Worm (Caenorhabditis elegans): ENCODE data around the gene R07E5.6.
A peak's percentile ranks its signal among the peaks of the same experiment; 100 is the strongest.

R07E5.6 gene

DNA sequence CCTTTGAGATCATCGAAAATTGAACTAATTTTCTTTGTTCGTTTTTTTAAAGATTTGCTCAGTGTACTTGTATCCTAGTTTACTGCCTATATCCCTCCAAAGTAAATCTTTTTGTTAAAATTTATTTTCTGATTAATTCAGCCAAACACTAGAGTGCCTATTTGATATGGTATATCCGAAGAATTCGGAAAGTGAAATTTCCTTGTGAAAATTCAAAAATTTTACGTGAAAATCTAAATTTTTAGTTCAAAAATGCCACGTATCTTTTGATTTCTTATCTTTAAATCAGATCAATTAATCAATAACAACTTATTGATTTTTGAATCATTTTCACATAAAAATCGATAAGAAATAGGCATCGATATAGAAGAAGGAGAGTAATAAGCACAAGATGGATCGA, at the start of gene R07E5.6:
R07E5.6 (plus strand) TSS at position 301 of the 400 bp plus-strand sequence.
- no peak for TF ChIP-seq lin-13 (tag; optimal IDR thresholded peaks at IDR 0.05)
- TF ChIP-seq cnd-1 (tag; optimal IDR thresholded peaks at IDR 0.05): no peak

DNA sequence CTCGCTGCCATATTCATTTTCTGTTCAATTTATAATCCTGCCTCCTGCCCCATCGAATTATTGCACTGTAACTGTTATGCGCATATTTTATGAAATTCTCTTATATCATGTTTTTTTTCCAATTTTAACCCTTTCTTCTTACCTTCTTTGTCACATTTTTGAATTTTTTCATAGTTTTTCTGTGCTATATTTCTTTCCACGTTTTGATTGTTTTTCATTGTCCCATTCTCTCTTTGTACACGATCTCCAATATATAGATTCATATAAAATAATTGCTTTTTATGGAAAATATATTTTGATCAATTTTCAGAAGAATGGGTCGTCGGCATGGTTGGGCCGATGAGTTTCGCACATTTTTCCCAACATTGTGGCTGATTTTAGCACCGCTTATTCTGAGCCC, 48.8 kb upstream of the R07E5.6 start, which contains the start of gene B0285.6:
B0285.6 (plus strand) TSS at position 301 of the 400 bp plus-strand sequence.
- no peak for TF ChIP-seq mab-5 (tag; optimal IDR thresholded peaks at IDR 0.05)
- no peak for TF ChIP-seq flh-1 (GFP tag; optimal IDR thresholded peaks at IDR 0.05)
- TF ChIP-seq zip-8 (tag; optimal IDR thresholded peaks at IDR 0.05): no peak
- TF ChIP-seq nhr-28 (tag; optimal IDR thresholded peaks at IDR 0.05): no peak
- no peak for TF ChIP-seq lin-32 (GFP tag; optimal IDR thresholded peaks at IDR 0.05)
- TF ChIP-seq snpc-4 (tag; optimal IDR thresholded peaks at IDR 0.05): no peak
- no peak for TF ChIP-seq mep-1 (tag; optimal IDR thresholded peaks at IDR 0.05)
- TF ChIP-seq ztf-11 (tag; optimal IDR thresholded peaks at IDR 0.05): no peak
- no peak for TF ChIP-seq lin-13 (tag; optimal IDR thresholded peaks at IDR 0.05)
- no peak for TF ChIP-seq bed-3 (GFP tag; optimal IDR thresholded peaks at IDR 0.05)
- TF ChIP-seq ceh-83 (GFP tag; optimal IDR thresholded peaks at IDR 0.05): no peak

DNA sequence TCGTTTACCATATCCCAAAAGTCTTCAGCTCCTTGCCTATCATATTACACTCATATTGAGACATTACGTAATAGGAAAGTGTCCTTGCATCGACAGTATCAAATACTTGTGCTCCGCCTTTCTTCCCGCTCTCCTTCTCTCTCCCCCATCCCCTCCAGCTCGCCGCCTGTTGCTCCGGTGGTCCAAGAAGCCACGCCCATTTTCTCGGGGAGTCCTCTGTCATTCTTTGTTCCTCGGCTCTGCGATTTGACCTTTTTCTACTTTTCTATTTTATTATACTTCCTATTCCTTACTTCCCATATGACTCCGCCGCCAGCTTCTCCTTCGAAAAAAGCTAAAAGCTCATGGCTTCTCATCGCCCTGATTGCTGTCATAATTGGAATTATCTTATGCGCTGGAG, 42.2 kb upstream of the R07E5.6 start, which contains the start of gene mnp-1:
mnp-1 (plus strand) TSS at position 211 of the 400 bp plus-strand sequence.
- TF ChIP-seq nhr-76 (tag; optimal IDR thresholded peaks at IDR 0.05): no peak
- TF ChIP-seq zip-8 (tag; optimal IDR thresholded peaks at IDR 0.05): peak; percentile 61
- TF ChIP-seq hlh-1 (tag; optimal IDR thresholded peaks at IDR 0.05): peak; percentile 38
- TF ChIP-seq sem-2 (GFP tag; optimal IDR thresholded peaks at IDR 0.05): no peak
- no peak for TF ChIP-seq blmp-1 (tag; optimal IDR thresholded peaks at IDR 0.05)
- peak; percentile 32 for TF ChIP-seq unc-39 (tag; optimal IDR thresholded peaks at IDR 0.05)
- no peak for TF ChIP-seq lsy-2 (tag; optimal IDR thresholded peaks at IDR 0.05)

DNA sequence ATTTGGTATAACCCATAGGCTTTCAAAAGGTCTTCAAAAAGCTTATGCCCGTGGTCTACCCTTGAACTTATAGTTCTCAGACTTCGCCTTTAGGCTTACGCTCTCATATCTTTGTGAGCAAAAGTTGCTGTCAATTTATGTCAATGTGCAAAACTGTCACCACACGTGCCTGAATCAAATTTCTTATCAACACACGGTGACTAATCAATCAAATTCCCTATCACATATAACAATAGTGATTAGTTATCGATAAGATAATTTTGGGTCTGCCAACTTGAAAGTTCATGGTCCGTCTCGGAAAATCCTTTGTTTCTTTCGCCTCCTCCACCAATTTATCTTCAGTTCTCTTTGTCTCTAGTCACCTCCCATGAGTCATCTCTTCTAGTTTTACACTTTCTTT, 41.1 kb upstream of the R07E5.6 start:
- TF ChIP-seq unc-62 (GFP tag; optimal IDR thresholded peaks at IDR 0.05): peak; percentile 33
- TF ChIP-seq elt-3 (tag; optimal IDR thresholded peaks at IDR 0.05): no peak
- TF ChIP-seq sem-2 (GFP tag; optimal IDR thresholded peaks at IDR 0.05): no peak

DNA sequence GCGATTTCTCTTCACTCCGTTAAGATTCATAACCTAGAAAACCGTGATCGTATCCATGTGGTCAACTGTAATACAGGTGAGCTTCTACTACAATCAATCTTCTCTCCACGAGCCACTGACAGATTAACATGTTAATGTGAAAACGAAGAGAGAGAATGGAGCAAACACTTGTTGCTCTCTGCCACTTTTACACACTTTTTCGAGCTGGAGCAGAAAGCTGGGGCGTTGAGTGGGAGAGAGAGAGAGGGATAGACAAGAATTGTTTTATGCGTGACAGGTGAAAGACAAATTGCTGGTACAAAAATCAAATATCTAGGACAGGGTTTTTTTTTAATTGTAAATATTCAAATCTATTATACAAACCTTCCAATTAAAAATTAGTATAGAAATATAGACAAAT, 40.2 kb upstream of the R07E5.6 start:
- no peak for TF ChIP-seq mls-2 (tag; optimal IDR thresholded peaks at IDR 0.05)
- no peak for TF ChIP-seq lin-32 (GFP tag; optimal IDR thresholded peaks at IDR 0.05)
- TF ChIP-seq bed-3 (GFP tag; optimal IDR thresholded peaks at IDR 0.05): no peak
- TF ChIP-seq nhr-28 (tag; optimal IDR thresholded peaks at IDR 0.05): no peak
- TF ChIP-seq unc-120 (tag; optimal IDR thresholded peaks at IDR 0.05; ENCODE audit: poor library complexity, severe bottlenecking): peak; percentile 31
- TF ChIP-seq hlh-1 (tag; optimal IDR thresholded peaks at IDR 0.05): peak; percentile 96
- TF ChIP-seq ceh-83 (GFP tag; optimal IDR thresholded peaks at IDR 0.05): no peak
- TF ChIP-seq blmp-1 (tag; optimal IDR thresholded peaks at IDR 0.05): no peak
- TF ChIP-seq drap-1 (GFP tag; optimal IDR thresholded peaks at IDR 0.05): no peak
- no peak for TF ChIP-seq ceh-43 (GFP tag; optimal IDR thresholded peaks at IDR 0.05)
- peak; percentile 98 for TF ChIP-seq unc-62 (GFP tag; optimal IDR thresholded peaks at IDR 0.05)
- TF ChIP-seq mab-5 (tag; optimal IDR thresholded peaks at IDR 0.05): peak; percentile 89
- no peak for TF ChIP-seq ham-2 (GFP tag; optimal IDR thresholded peaks at IDR 0.05)
- no peak for TF ChIP-seq ztf-11 (tag; optimal IDR thresholded peaks at IDR 0.05)
- TF ChIP-seq M03D4.4 (tag; optimal IDR thresholded peaks at IDR 0.05): no peak
- TF ChIP-seq ces-1 (GFP tag; optimal IDR thresholded peaks at IDR 0.05): no peak
- no peak for TF ChIP-seq unc-39 (tag; optimal IDR thresholded peaks at IDR 0.05)
- TF ChIP-seq nhr-237 (tag; optimal IDR thresholded peaks at IDR 0.05): no peak

DNA sequence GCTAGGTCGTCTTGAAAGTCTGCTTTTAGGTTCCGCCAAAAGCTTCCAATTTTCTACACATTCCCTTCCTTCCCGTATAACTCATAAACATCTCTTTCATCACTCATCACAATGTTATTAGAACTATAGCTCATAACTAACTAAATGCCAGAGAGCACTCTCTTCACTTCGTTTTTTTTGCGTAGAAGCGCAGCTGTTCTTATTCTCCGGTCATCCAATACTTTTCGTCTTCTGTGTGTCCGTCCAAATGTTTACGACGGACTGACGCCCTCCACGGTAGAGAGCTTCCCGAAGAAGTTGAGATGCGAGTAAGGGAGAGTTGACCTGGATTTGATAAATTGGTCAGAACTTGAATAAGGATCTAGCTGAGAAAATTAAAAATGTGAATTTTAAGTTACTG, 39.4 kb upstream of the R07E5.6 start:
- TF ChIP-seq ham-2 (GFP tag; optimal IDR thresholded peaks at IDR 0.05) (no peak), hlh-1 (tag; optimal IDR thresholded peaks at IDR 0.05) (peak; percentile 80), nhr-237 (tag; optimal IDR thresholded peaks at IDR 0.05) (no peak), ceh-39 (tag; optimal IDR thresholded peaks at IDR 0.05) (no peak), tbx-8 (GFP tag; optimal IDR thresholded peaks at IDR 0.05) (no peak), nhr-2 (tag; optimal IDR thresholded peaks at IDR 0.05) (no peak), mep-1 (tag; optimal IDR thresholded peaks at IDR 0.05) (no peak)
